Worm (Caenorhabditis elegans) whole organism, young adult: ENCODE results near the gene nspd-6.

ENCODE experiments used
- F57C9.4 ChIP-seq: sonication (generic microtip); optimal IDR thresholded peaks from 2 replicates; lab custom pipeline; 2017; ENCODE audit warnings: mild to moderate bottlenecking, missing genetic modification characterization, missing compliant biosample characterization
- fkh-3 ChIP-seq: sonication (generic microtip); optimal IDR thresholded peaks from 2 replicates; lab custom pipeline; 2016; ENCODE audit warnings: mild to moderate bottlenecking, missing genetic modification characterization, missing compliant biosample characterization
- nfya-1 ChIP-seq: sonication (generic microtip); optimal IDR thresholded peaks from 2 replicates; lab custom pipeline; 2017; ENCODE audit warnings: antibody characterized with exemption, missing compliant biosample characterization, missing genetic modification characterization, borderline replicate concordance; ENCODE audit not compliant: insufficient read depth
- unc-130 ChIP-seq: sonication (generic microtip); optimal IDR thresholded peaks from 2 replicates; lab custom pipeline; 2016; ENCODE audit warnings: missing genetic modification reagents, missing genetic modification characterization, missing compliant biosample characterization

DNA sequence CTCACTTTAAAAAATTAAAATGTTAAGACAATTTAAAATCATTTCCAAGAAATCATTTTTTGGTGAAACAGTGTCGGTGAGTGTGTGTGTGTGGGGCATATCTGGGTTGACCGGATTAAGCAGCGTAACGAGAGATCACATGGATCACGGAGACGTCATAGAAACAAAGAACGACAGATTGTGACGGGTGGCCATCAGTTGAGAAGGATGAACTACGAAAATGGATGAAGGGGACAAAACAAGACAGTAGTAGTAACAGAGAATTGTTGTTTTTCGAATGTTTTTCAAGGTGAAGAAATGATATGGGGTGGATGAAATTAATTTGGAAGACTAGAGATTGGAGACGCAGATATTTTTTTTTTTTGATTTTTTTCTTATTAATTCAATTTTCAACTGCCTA lies 29.0 kb downstream of the nspd-6 start:
- no peak for TF ChIP-seq unc-130
- TF ChIP-seq nfya-1 (tag; lab: Kevin White, UChicago) = no peak
- no peak for TF ChIP-seq F57C9.4 (tag; lab: Kevin White, UChicago)
- no peak for TF ChIP-seq fkh-3 (tag; lab: Kevin White, UChicago)
